Fruit fly (Drosophila melanogaster) whole organism, embryonic: ENCODE results near the gene CG33703.

Experiments
- Ada2b ChIP-seq: fragments of 200-800 bp; sonication (Bioruptor generic); IDR thresholded peaks from 2 replicates; pipeline ENCODE4 v1.3.6; 2022; ENCODE audit warnings: missing biosample characterization, missing genetic modification characterization
- Atf3 ChIP-seq: fragments of 200-800 bp; sonication (Bioruptor generic); optimal IDR thresholded peaks from 3 replicates; lab custom pipeline; 2016; ENCODE audit warnings: missing biosample characterization, missing genetic modification characterization
- CG1024 ChIP-seq: fragments of 200-800 bp; sonication (Bioruptor generic); IDR thresholded peaks from 2 replicates; pipeline ENCODE4 v1.3.6; 2022; ENCODE audit warnings: missing biosample characterization, missing genetic modification characterization
- CG10274 ChIP-seq: fragments of 200-800 bp; sonication (Bioruptor generic); optimal IDR thresholded peaks from 3 replicates; lab custom pipeline; 2017; ENCODE audit warnings: missing biosample characterization, mild to moderate bottlenecking, missing genetic modification characterization
- CG10654 ChIP-seq: fragments of 200-800 bp; sonication (Bioruptor generic); optimal IDR thresholded peaks from 2 replicates; lab custom pipeline; 2016; ENCODE audit warnings: missing biosample characterization, missing genetic modification characterization
- CG11696 ChIP-seq: fragments of 200-800 bp; sonication (Bioruptor generic); IDR thresholded peaks from 2 replicates; pipeline ENCODE4 v1.3.6; 2022; ENCODE audit warnings: missing biosample characterization, missing genetic modification characterization
- CG12104 ChIP-seq: fragments of 200-800 bp; sonication (Bioruptor generic); optimal IDR thresholded peaks from 3 replicates; lab custom pipeline; 2016; ENCODE audit warnings: missing biosample characterization, missing genetic modification characterization
- CG1233 ChIP-seq: fragments of 200-800 bp; sonication (Bioruptor generic); optimal IDR thresholded peaks from 4 replicates; lab custom pipeline; 2018; ENCODE audit warnings: missing biosample characterization, mild to moderate bottlenecking, missing genetic modification characterization
- CG15011 ChIP-seq: fragments of 200-800 bp; sonication (Bioruptor generic); optimal IDR thresholded peaks from 3 replicates; lab custom pipeline; 2018; ENCODE audit warnings: missing biosample characterization, mild to moderate bottlenecking, missing genetic modification characterization
- CG16863 ChIP-seq: fragments of 200-800 bp; sonication (Bioruptor generic); optimal IDR thresholded peaks from 3 replicates; lab custom pipeline; 2016; ENCODE audit warnings: missing biosample characterization, missing genetic modification characterization
- CG17186 ChIP-seq: fragments of 200-800 bp; sonication (Bioruptor generic); optimal IDR thresholded peaks from 3 replicates; lab custom pipeline; 2017; ENCODE audit warnings: missing biosample characterization, missing genetic modification reagents, missing genetic modification characterization
- CG18262 ChIP-seq: fragments of 200-800 bp; optimal IDR thresholded peaks from 3 replicates; lab custom pipeline; 2019; ENCODE audit warnings: missing biosample characterization, mild to moderate bottlenecking, missing genetic modification characterization, moderate library complexity
- CG3407 ChIP-seq: fragments of 200-800 bp; sonication (Bioruptor generic); optimal IDR thresholded peaks from 2 replicates; lab custom pipeline; 2018; ENCODE audit warnings: missing biosample characterization, mild to moderate bottlenecking, missing genetic modification characterization
- CG34422 ChIP-seq: fragments of 200-800 bp; sonication (Bioruptor generic); IDR thresholded peaks from 3 replicates; pipeline ENCODE4 v1.3.6; 2022; ENCODE audit warnings: missing biosample characterization, missing genetic modification characterization
- CG4617 ChIP-seq: fragments of 200-800 bp; sonication (Bioruptor generic); optimal IDR thresholded peaks from 3 replicates; lab custom pipeline; 2016; ENCODE audit warnings: missing biosample characterization, missing genetic modification characterization, borderline replicate concordance
- CG5180 ChIP-seq: fragments of 200-800 bp; sonication (Bioruptor generic); optimal IDR thresholded peaks from 3 replicates; lab custom pipeline; 2017; ENCODE audit warnings: missing biosample characterization, missing genetic modification characterization, mild to moderate bottlenecking, moderate library complexity, missing genetic modification reagents
- CG6689 ChIP-seq: fragments of 200-800 bp; sonication (Bioruptor generic); IDR thresholded peaks from 2 replicates; pipeline ENCODE4 v1.3.6; 2022; ENCODE audit warnings: missing biosample characterization, missing genetic modification characterization
- CG6765 ChIP-seq: fragments of 200-800 bp; sonication (Bioruptor generic); optimal IDR thresholded peaks from 3 replicates; lab custom pipeline; 2017; ENCODE audit warnings: missing biosample characterization, mild to moderate bottlenecking, missing genetic modification characterization
- CG6813 ChIP-seq: fragments of 200-800 bp; sonication (Bioruptor generic); optimal IDR thresholded peaks from 2 replicates; lab custom pipeline; 2017; ENCODE audit warnings: missing biosample characterization, missing genetic modification characterization, mild to moderate bottlenecking, moderate library complexity, missing genetic modification reagents
- CG8765 ChIP-seq: fragments of 200-800 bp; sonication (Bioruptor generic); IDR thresholded peaks from 2 replicates; pipeline ENCODE4 v1.3.6; 2022; ENCODE audit warnings: missing biosample characterization, missing genetic modification characterization
- CG8944 ChIP-seq: fragments of 200-800 bp; sonication (Bioruptor generic); optimal IDR thresholded peaks from 3 replicates; lab custom pipeline; 2016; ENCODE audit warnings: missing biosample characterization, missing genetic modification characterization
- Camta ChIP-seq: fragments of 200-800 bp; sonication (Bioruptor generic); optimal IDR thresholded peaks from 2 replicates; lab custom pipeline; 2016; ENCODE audit warnings: missing biosample characterization, missing genetic modification characterization
- Dek ChIP-seq: fragments of 200-800 bp; sonication (Bioruptor generic); optimal IDR thresholded peaks from 3 replicates; lab custom pipeline; 2019; ENCODE audit warnings: missing biosample characterization, mild to moderate bottlenecking, missing genetic modification characterization, moderate library complexity
- GATAe ChIP-seq: fragments of 200-800 bp; sonication (Bioruptor generic); conservative IDR thresholded peaks from 2 replicates; pipeline ENCODE4 v1.3.6; 2022; ENCODE audit warnings: missing biosample characterization, missing genetic modification characterization
- HLH4C ChIP-seq: fragments of 200-800 bp; sonication (Bioruptor generic); IDR thresholded peaks from 3 replicates; pipeline ENCODE4 v1.3.6; 2022; ENCODE audit warnings: missing biosample characterization, missing genetic modification characterization; ENCODE audit not compliant: partially characterized antibody
- Hand ChIP-seq: fragments of 200-800 bp; sonication (Bioruptor generic); optimal IDR thresholded peaks from 2 replicates; lab custom pipeline; 2017; ENCODE audit warnings: mild to moderate bottlenecking, missing biosample characterization, missing genetic modification reagents, missing genetic modification characterization
- Hmx ChIP-seq: fragments of 200-800 bp; sonication (Bioruptor generic); optimal IDR thresholded peaks from 2 replicates; lab custom pipeline; 2016; ENCODE audit warnings: missing biosample characterization, missing genetic modification characterization
- Hr39 ChIP-seq: fragments of >200 bp; optimal IDR thresholded peaks from 2 replicates; lab custom pipeline; 2017
- Hsf ChIP-seq: fragments of 200-800 bp; sonication (Bioruptor generic); optimal IDR thresholded peaks from 3 replicates; lab custom pipeline; 2016; ENCODE audit warnings: missing biosample characterization, missing genetic modification characterization
- MTF-1 ChIP-seq: fragments of 200-800 bp; sonication (Bioruptor generic); optimal IDR thresholded peaks from 2 replicates; lab custom pipeline; 2018; ENCODE audit warnings: missing biosample characterization, mild to moderate bottlenecking, missing genetic modification characterization, borderline replicate concordance
- Mad ChIP-seq: fragments of 200-800 bp; sonication (Bioruptor generic); optimal IDR thresholded peaks from 2 replicates; lab custom pipeline; 2016; ENCODE audit warnings: missing biosample characterization, missing genetic modification characterization
- Med ChIP-seq: fragments of 200-800 bp; sonication (Bioruptor generic); peaks from one replicate; lab custom pipeline; 2016; ENCODE audit warnings: missing biosample characterization, missing genetic modification characterization, mild to moderate bottlenecking, inconsistent platforms, moderate library complexity
- Optix ChIP-seq: fragments of 200-800 bp; sonication (Bioruptor generic); IDR thresholded peaks from 3 replicates; pipeline ENCODE4 v1.3.6; 2022; ENCODE audit warnings: missing biosample characterization, missing genetic modification characterization
- ara ChIP-seq: fragments of 200-800 bp; sonication (Bioruptor generic); IDR thresholded peaks from 2 replicates; pipeline ENCODE4 v1.3.6; 2022; ENCODE audit warnings: missing biosample characterization, missing genetic modification characterization
- ato ChIP-seq: fragments of 200-800 bp; sonication (Bioruptor generic); IDR thresholded peaks from 2 replicates; pipeline ENCODE4 v1.3.6; 2022; ENCODE audit warnings: missing biosample characterization, missing genetic modification characterization; ENCODE audit not compliant: partially characterized antibody
- dan ChIP-seq: fragments of 200-800 bp; sonication (Bioruptor generic); IDR thresholded peaks from 2 replicates; pipeline ENCODE4 v1.3.6; 2022; ENCODE audit warnings: missing biosample characterization, missing genetic modification characterization
- dm ChIP-seq: fragments of 200-800 bp; sonication (Bioruptor generic); optimal IDR thresholded peaks from 3 replicates; lab custom pipeline; 2016; ENCODE audit warnings: missing biosample characterization, missing genetic modification characterization
- dpn ChIP-seq, 2 experiments: fragments of 200-800 bp; sonication (Bioruptor generic); optimal IDR thresholded peaks; 3 replicates each; lab custom pipeline; 2016; ENCODE audit warnings: missing biosample characterization in 2 of 2, missing genetic modification characterization in 2 of 2
- emc ChIP-seq: fragments of 200-800 bp; sonication (Bioruptor generic); optimal IDR thresholded peaks from 2 replicates; lab custom pipeline; 2016; ENCODE audit warnings: missing biosample characterization, missing genetic modification characterization
- ewg ChIP-seq: fragments of 200-800 bp; sonication (Bioruptor generic); optimal IDR thresholded peaks from 3 replicates; lab custom pipeline; 2017; ENCODE audit warnings: mild to moderate bottlenecking, missing biosample characterization, missing genetic modification reagents, missing genetic modification characterization
- gcm2 ChIP-seq: fragments of 200-800 bp; sonication (Bioruptor generic); optimal IDR thresholded peaks from 2 replicates; lab custom pipeline; 2016; ENCODE audit warnings: missing biosample characterization, missing genetic modification characterization
- lab ChIP-seq: fragments of 200-800 bp; sonication (Bioruptor generic); optimal IDR thresholded peaks from 3 replicates; lab custom pipeline; 2017; ENCODE audit warnings: missing biosample characterization, missing genetic modification characterization, mild to moderate bottlenecking, moderate library complexity, missing genetic modification reagents
- oc ChIP-seq: fragments of 200-800 bp; sonication (Bioruptor generic); optimal IDR thresholded peaks from 2 replicates; lab custom pipeline; 2018; ENCODE audit warnings: missing biosample characterization, mild to moderate bottlenecking, missing genetic modification characterization, moderate library complexity
- pita ChIP-seq: fragments of 200-800 bp; sonication (Bioruptor generic); optimal IDR thresholded peaks from 2 replicates; lab custom pipeline; 2017; ENCODE audit warnings: missing biosample characterization, mild to moderate bottlenecking, missing genetic modification characterization
- pnt ChIP-seq: fragments of 200-800 bp; sonication (Bioruptor generic); optimal IDR thresholded peaks from 3 replicates; lab custom pipeline; 2016; ENCODE audit warnings: missing biosample characterization, missing genetic modification characterization
- pzg ChIP-seq: fragments of 200-800 bp; sonication (Bioruptor generic); optimal IDR thresholded peaks from 3 replicates; lab custom pipeline; 2018; ENCODE audit warnings: missing biosample characterization, mild to moderate bottlenecking, missing genetic modification characterization, moderate library complexity
- sisA ChIP-seq: fragments of 200-800 bp; sonication (Bioruptor generic); IDR thresholded peaks from 2 replicates; pipeline ENCODE4 v1.3.6; 2022; ENCODE audit warnings: missing biosample characterization, missing genetic modification characterization
- sob ChIP-seq: fragments of 200-800 bp; sonication (Bioruptor generic); IDR thresholded peaks from 2 replicates; pipeline ENCODE4 v1.3.6; 2022; ENCODE audit warnings: missing biosample characterization, missing genetic modification characterization
- unc-4 ChIP-seq: fragments of 200-800 bp; sonication (Bioruptor generic); IDR thresholded peaks from 2 replicates; pipeline ENCODE4 v1.3.6; 2022; ENCODE audit warnings: missing biosample characterization, missing genetic modification characterization; ENCODE audit not compliant: partially characterized antibody
- vnd ChIP-seq: fragments of 200-800 bp; sonication (Bioruptor generic); IDR thresholded peaks from 3 replicates; pipeline ENCODE4 v1.3.6; 2022; ENCODE audit warnings: missing biosample characterization, missing genetic modification characterization; ENCODE audit not compliant: partially characterized antibody
- z ChIP-seq: fragments of 200-800 bp; sonication (Bioruptor generic); IDR thresholded peaks from 3 replicates; pipeline ENCODE4 v1.3.6; 2022; ENCODE audit warnings: missing biosample characterization, missing genetic modification characterization

CG33703 gene

dm6 chr3L:9468261-9468890, 44.1 kb downstream of the CG33703 start (continued):
- TF ChIP-seq CG18262 (tag; lab: Kevin White, UChicago) (peak; percentile 60), CG4617 (GFP tag; lab: Kevin White, UChicago) (no peak), Hmx (GFP tag; lab: Kevin White, UChicago) (no peak), Dek (tag; lab: Kevin White, UChicago) (no peak), pzg (GFP tag; lab: Kevin White, UChicago) (no peak), CG8944 (GFP tag; lab: Kevin White, UChicago) (no peak), pita (GFP tag; lab: Kevin White, UChicago) (no peak), ato (no peak), ewg (GFP tag; lab: Kevin White, UChicago) (no peak), Optix (GFP tag; lab: Robert Waterston, UW) (no peak), CG1024 (GFP tag; lab: Robert Waterston, UW) (no peak), dan (GFP tag; lab: Robert Waterston, UW) (no peak), CG6765 (GFP tag; lab: Kevin White, UChicago) (no peak), CG3407 (no peak), unc-4 (no peak), CG34422 (GFP tag; lab: Robert Waterston, UW) (no peak), CG10654 (GFP tag; lab: Kevin White, UChicago) (no peak), sisA (no peak), CG16863 (GFP tag; lab: Kevin White, UChicago) (no peak), oc (tag; lab: Kevin White, UChicago) (no peak), ara (GFP tag; lab: Robert Waterston, UW) (no peak), Hsf (GFP tag; lab: Kevin White, UChicago) (peak; percentile 37), pnt (GFP tag; lab: Kevin White, UChicago) (no peak), CG15011 (peak; percentile 14), dpn (GFP tag; optimal IDR thresholded peaks at IDR 0.05; lab: Kevin White, UChicago) (peak; percentile 16 to 33), dm (no peak), CG12104 (GFP tag; lab: Kevin White, UChicago) (peak; percentile 41), CG6689 (GFP tag; lab: Robert Waterston, UW) (no peak), CG6813 (no peak), CG1233 (GFP tag; lab: Kevin White, UChicago) (no peak), Mad (no peak), MTF-1 (GFP tag; lab: Kevin White, UChicago) (no peak), Camta (no peak), gcm2 (GFP tag; lab: Kevin White, UChicago) (no peak), HLH4C (GFP tag; lab: Robert Waterston, UW) (no peak), CG10274 (no peak), emc (GFP tag; lab: Kevin White, UChicago) (no peak), sob (GFP tag; lab: Robert Waterston, UW) (no peak; the same call in 1 of the 2 replicates), Hand (GFP tag; lab: Kevin White, UChicago) (no peak), lab (GFP tag; lab: Kevin White, UChicago) (peak; percentile 21), Med (GFP tag; lab: Kevin White, UChicago) (peak; percentile 76), Hr39 (no peak), CG5180 (no peak), z (GFP tag; lab: Robert Waterston, UW) (no peak), CG8765 (GFP tag; lab: Robert Waterston, UW) (no peak), CG11696 (GFP tag; lab: Robert Waterston, UW) (no peak), vnd (no peak), GATAe (no peak), CG17186 (GFP tag; lab: Kevin White, UChicago) (no peak), Ada2b (GFP tag; lab: Robert Waterston, UW) (no peak), Atf3 (GFP tag; lab: Kevin White, UChicago) (no peak)
